Fruit fly (Drosophila melanogaster) whole organism, prepupa: ENCODE results near the gene CG11779.

Source experiments
- CG11902 ChIP-seq: fragments of 200-800 bp; sonication (Bioruptor generic); optimal IDR thresholded peaks from 3 replicates; lab custom pipeline; 2016; ENCODE audit warnings: missing biosample characterization, missing genetic modification characterization
- Gug ChIP-seq: fragments of 200-800 bp; sonication (Bioruptor generic); IDR thresholded peaks from 2 replicates; pipeline ENCODE4 v1.3.6; 2022; ENCODE audit warnings: missing biosample characterization, missing genetic modification characterization
- esn ChIP-seq: fragments of 200-800 bp; sonication (Bioruptor generic); optimal IDR thresholded peaks from 2 replicates; lab custom pipeline; 2016; ENCODE audit warnings: missing biosample characterization, mild to moderate bottlenecking, missing genetic modification characterization, moderate library complexity
- fd85E ChIP-seq: fragments of 200-800 bp; sonication (Bioruptor generic); optimal IDR thresholded peaks from 3 replicates; lab custom pipeline; 2016; ENCODE audit warnings: missing biosample characterization, missing genetic modification characterization

dm6 chr3R:19107058-19107457 is 52.6 kb downstream of the CG11779 start:
- TF ChIP-seq esn (no peak), Gug (no peak), fd85E (GFP tag; lab: Kevin White, UChicago) (no peak), CG11902 (GFP tag; lab: Kevin White, UChicago) (no peak)
